Worm (Caenorhabditis elegans) whole organism, young adult: ENCODE results near the gene T07F12.2.

Experiments
- K12H6.12 ChIP-seq: fragments of 200-800 bp; sonication (Bioruptor generic); optimal IDR thresholded peaks from 2 replicates; lab custom pipeline; 2018; ENCODE audit warnings: mild to moderate bottlenecking, missing genetic modification characterization, missing compliant biosample characterization
- ama-1 ChIP-seq, 3 experiments: fragments of 150-350 bp in 1 of 3; sonication (generic microtip) in 2 of 3; optimal IDR thresholded peaks; 2 replicates each; lab custom pipeline; 2014 to 2018; ENCODE audit warnings: missing biosample characterization in 2 of 3, missing genetic modification characterization in 2 of 3, missing genetic modification reagents in 2 of 3
- bed-2 ChIP-seq: fragments of 200-800 bp; sonication (Bioruptor generic); IDR thresholded peaks from 2 replicates; pipeline ENCODE4 v1.3.6; 2022; ENCODE audit warnings: missing genetic modification reagents, missing genetic modification characterization, missing compliant biosample characterization
- him-1 ChIP-seq: sonication (generic microtip); optimal IDR thresholded peaks from 2 replicates; lab custom pipeline; 2016; ENCODE audit warnings: missing genotype, missing genetic modification reagents, missing genetic modification characterization, missing compliant biosample characterization

DNA sequence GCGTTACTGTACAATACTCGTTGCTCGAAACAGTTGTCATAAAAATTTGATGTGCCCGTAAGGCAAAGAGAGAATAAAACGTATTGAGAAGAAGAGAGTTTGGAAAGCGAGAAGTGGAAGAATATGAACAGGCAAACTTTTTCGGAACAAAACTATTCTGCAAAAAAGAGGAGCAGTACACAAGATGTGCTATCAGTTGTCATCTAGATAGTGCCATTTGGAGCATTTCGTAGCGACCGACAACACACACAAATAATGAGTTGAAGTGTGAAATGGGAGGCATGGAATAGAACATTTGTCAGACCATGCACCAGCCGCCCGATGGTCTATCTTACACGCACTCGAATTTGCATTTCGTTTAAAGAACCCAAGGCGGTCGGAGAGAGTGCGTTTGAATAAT is 28.0 kb upstream of the T07F12.2 start:
- TF ChIP-seq K12H6.12 (no peak), him-1 (no peak), ama-1 (optimal IDR thresholded peaks at IDR 0.05; lab: Kevin White, UChicago) (no peak), ama-1 (GFP tag; optimal IDR thresholded peaks at IDR 0.05; lab: Kevin White, UChicago) (no peak), bed-2 (GFP tag; lab: Robert Waterston, UW) (no peak)
